Fruit fly (Drosophila melanogaster) whole organism, wandering third instar larva: ENCODE data around the gene CG43218.

Source experiments
- Abd-B ChIP-seq: fragments of >200 bp; optimal IDR thresholded peaks from 2 replicates; lab custom pipeline; 2017; ENCODE audit warnings: missing biosample characterization, missing genetic modification characterization
- Hr78 ChIP-seq: fragments of >200 bp; optimal IDR thresholded peaks from 2 replicates; lab custom pipeline; 2017; ENCODE audit warnings: missing biosample characterization, missing genetic modification characterization
- Jra ChIP-seq: sonication (Bioruptor generic); optimal IDR thresholded peaks from 2 replicates; lab custom pipeline; 2016; ENCODE audit warnings: missing biosample characterization, missing genetic modification characterization
- br ChIP-seq: fragments of 200-800 bp; sonication (Bioruptor generic); optimal IDR thresholded peaks from 2 replicates; lab custom pipeline; 2016; ENCODE audit warnings: missing biosample characterization, missing genetic modification characterization
- rgr ChIP-seq: fragments of 200-800 bp; sonication (Bioruptor generic); optimal IDR thresholded peaks from 3 replicates; lab custom pipeline; 2016; ENCODE audit warnings: missing biosample characterization, mild to moderate bottlenecking, missing genetic modification characterization

dm6 chr3L:21279168-21279567 lies 21.3 kb downstream of the CG43218 start:
- TF ChIP-seq Hr78 (GFP tag; lab: Kevin White, UChicago) = no peak
- no peak for TF ChIP-seq Jra (GFP tag; lab: Kevin White, UChicago)
- TF ChIP-seq Abd-B (GFP tag; lab: Kevin White, UChicago) = no peak
- TF ChIP-seq br (GFP tag; lab: Kevin White, UChicago) = no peak
- no peak for TF ChIP-seq rgr (GFP tag; lab: Kevin White, UChicago)
